Worm (Caenorhabditis elegans) whole organism, L4 larva: ENCODE measurements around the gene AH10.2.

Experiments
- F26F4.8 ChIP-seq: fragments of 200-800 bp; sonication (Bioruptor generic); conservative IDR thresholded peaks from 2 replicates; pipeline ENCODE4 v1.3.6; 2022; ENCODE audit warnings: missing genetic modification characterization, missing compliant biosample characterization
- T20F7.1 ChIP-seq: fragments of 200-800 bp; sonication (Bioruptor generic); optimal IDR thresholded peaks from 2 replicates; lab custom pipeline; 2018; ENCODE audit warnings: mild to moderate bottlenecking, missing genetic modification characterization, missing compliant biosample characterization
- arid-1 ChIP-seq: fragments of 200-800 bp; sonication (Bioruptor generic); conservative IDR thresholded peaks from 2 replicates; pipeline ENCODE4 v1.3.6; 2022; ENCODE audit warnings: missing genetic modification reagents, missing genetic modification characterization, missing compliant biosample characterization
- ceh-28 ChIP-seq: fragments of 150-350 bp; optimal IDR thresholded peaks from 2 replicates; lab custom pipeline; 2014; ENCODE audit warnings: missing biosample characterization, missing genetic modification reagents, missing genetic modification characterization
- ceh-82 ChIP-seq: sonication (generic microtip); optimal IDR thresholded peaks from 2 replicates; lab custom pipeline; 2017; ENCODE audit warnings: missing biosample characterization, missing genetic modification characterization
- lsy-2 ChIP-seq, 2 experiments: fragments of 150-350 bp in 1 of 2; sonication (generic microtip) in 1 of 2; optimal IDR thresholded peaks; 2 replicates each; lab custom pipeline; 2014 to 2017; ENCODE audit warnings: missing biosample characterization in 2 of 2, missing genetic modification characterization in 2 of 2
- nhr-25 ChIP-seq: sonication (generic microtip); optimal IDR thresholded peaks from 2 replicates; lab custom pipeline; 2017; ENCODE audit warnings: missing genetic modification characterization, mild to moderate bottlenecking, missing compliant biosample characterization, antibody characterized with exemption, moderate library complexity, borderline replicate concordance; ENCODE audit not compliant: insufficient read depth
- nhr-76 ChIP-seq: fragments of 150-350 bp; optimal IDR thresholded peaks from 2 replicates; lab custom pipeline; 2014; ENCODE audit warnings: missing biosample characterization, missing genetic modification characterization
- unc-62 ChIP-seq, 3 experiments: fragments of 150-350 bp in 1 of 3; sonication (generic microtip); optimal IDR thresholded peaks in 2 of 3; peaks in 1 of 3; 1 replicate in 1 of 3; 2 replicates in 2 of 3; lab custom pipeline; 2014 to 2017; ENCODE audit warnings: missing biosample characterization in 3 of 3, missing genetic modification characterization in 3 of 3, missing genetic modification reagents in 3 of 3, missing genotype in 1 of 3

DNA sequence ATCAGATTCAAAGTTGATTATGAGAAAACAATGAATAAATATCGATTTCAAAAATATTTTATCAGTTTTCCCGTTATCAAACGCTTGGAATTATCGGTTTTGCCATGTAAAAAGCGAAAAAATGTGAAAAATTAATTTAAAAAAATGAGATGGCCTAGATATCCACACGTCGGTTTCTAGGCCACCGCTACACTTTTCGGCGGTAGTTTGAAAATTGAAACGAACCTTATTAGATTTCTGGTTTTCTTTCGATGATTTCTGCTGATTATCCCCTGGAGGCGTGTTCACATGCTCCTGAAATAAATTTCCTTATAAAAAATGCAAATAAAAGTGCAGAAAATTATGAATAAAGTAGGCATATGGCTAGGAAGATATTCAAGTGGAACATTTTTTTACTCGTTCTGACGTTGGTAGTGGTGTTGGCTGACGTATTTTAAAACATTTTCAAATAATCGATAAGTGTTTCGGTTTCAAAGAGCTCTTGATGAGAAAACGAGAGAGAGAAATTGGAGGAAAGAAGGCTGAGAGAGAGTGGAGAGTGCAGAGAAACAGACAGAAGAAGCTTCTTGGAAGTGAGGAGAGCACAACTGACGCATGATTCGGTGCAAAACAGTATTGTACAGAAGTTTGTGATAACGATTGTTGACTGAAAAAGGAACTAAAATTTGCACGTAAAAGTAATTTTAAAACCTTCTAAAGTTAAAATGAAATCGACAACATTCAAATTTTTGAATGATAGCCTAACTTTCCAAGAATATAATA is 23.4 kb upstream of the AH10.2 start:
- no peak for TF ChIP-seq arid-1 (GFP tag; lab: Robert Waterston, UW)
- no peak for TF ChIP-seq ceh-82 (tag; lab: Kevin White, UChicago)
- no peak for TF ChIP-seq lsy-2 (tag; optimal IDR thresholded peaks at IDR 0.05; lab: Kevin White, UChicago)
- no peak for TF ChIP-seq F26F4.8
- peak; percentile 2 for TF ChIP-seq ceh-28 (tag; lab: Kevin White, UChicago)
- TF ChIP-seq unc-62 (GFP tag; optimal IDR thresholded peaks at IDR 0.05 in 1 of 2; lab: Kevin White, UChicago) = no peak
- TF ChIP-seq unc-62 (tag; optimal IDR thresholded peaks at IDR 0.05; lab: Kevin White, UChicago) = no peak
- TF ChIP-seq nhr-25 (tag; lab: Kevin White, UChicago) = no peak
- TF ChIP-seq nhr-76 = no peak
- TF ChIP-seq T20F7.1 (GFP tag; lab: Kevin White, UChicago) = no peak
